Worm (Caenorhabditis elegans): ENCODE measurements around the gene C55C3.73.

DNA sequence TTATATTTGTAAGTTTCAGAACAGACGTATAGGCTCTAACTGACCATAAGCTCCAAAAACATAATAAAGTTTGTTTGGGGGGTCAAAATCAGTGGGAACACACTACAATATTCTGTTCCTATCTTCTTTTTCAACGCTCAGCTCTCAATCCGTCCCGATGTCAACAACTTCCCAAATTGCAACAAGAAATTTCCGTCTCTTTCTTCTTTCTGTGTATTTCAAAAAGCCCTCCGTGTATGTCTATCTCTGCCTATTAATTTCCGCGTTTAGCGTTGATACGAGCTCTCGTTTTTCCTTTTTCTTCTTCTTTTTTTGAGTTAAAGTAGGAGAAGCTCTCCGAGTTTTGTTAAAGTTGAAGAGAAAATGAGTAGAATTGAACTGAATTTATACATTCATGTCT is 20.4 kb upstream of the C55C3.73 start:
- no peak for TF ChIP-seq T26A5.8 (tag; optimal IDR thresholded peaks at IDR 0.05)
- no peak for TF ChIP-seq rcor-1 (GFP tag; IDR thresholded peaks at IDR 0.05)
- TF ChIP-seq hsf-1 (GFP tag; IDR thresholded peaks at IDR 0.05) = no peak
- TF ChIP-seq nfyb-1 (GFP tag; IDR thresholded peaks at IDR 0.05) = no peak
- TF ChIP-seq attf-5 (GFP tag; optimal IDR thresholded peaks at IDR 0.05) = no peak
- TF ChIP-seq ztf-18 (tag; optimal IDR thresholded peaks at IDR 0.05) = no peak
- TF ChIP-seq ceh-27 (GFP tag; optimal IDR thresholded peaks at IDR 0.05) = no peak
- no peak for TF ChIP-seq F33H1.4 (GFP tag; IDR thresholded peaks at IDR 0.05)
- TF ChIP-seq Y79H2A.3 (GFP tag; conservative IDR thresholded peaks at IDR 0.05) = no peak
- no peak for TF ChIP-seq F57C9.4 (tag; optimal IDR thresholded peaks at IDR 0.05)
- TF ChIP-seq F23B12.7 (tag; optimal IDR thresholded peaks at IDR 0.05; ENCODE audit: insufficient read depth) = no peak
